Worm (Caenorhabditis elegans): ENCODE measurements around the gene srh-236.
A peak's percentile ranks its signal among the peaks of the same experiment; 100 is the strongest.

The srh-236 gene

DNA sequence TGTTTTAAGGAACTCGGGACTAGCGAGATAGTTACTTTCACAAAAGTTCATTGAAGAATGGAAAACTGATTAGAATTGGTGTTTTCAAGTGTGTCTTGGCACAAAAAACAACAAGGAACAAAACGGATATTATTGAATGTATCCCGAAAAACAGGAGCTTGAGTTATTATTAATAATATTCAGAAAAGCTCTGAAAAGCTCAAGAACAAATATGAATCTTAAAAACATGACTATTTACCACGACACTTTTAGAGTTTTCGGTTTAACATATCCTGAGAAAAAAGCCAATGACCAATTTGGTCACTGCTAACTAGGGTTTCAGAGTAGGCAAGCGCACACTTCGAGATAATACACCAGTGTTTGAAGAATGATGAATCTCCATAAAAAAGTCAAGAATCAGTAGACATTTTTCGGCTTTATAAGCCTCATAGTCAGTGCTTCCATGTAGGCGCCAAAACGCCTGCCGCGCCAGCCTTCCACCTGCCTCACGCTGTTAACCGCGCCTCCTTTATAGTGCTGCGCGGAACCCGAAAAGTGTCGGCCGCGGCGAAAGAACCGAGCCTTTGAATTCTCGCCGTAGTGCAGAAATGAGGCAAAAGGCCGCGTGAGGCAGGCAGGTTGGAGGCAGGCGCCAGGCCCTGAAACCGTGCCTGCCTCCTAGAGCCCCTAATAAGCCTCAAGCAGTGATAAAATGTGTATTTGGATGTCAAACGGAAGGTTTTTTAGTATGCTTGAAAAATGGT lies at the start of gene srh-236:
Gene srh-236 (minus strand): TSS at position 51 of the 743 bp plus-strand sequence.
- TF ChIP-seq sma-9 (GFP tag; optimal IDR thresholded peaks at IDR 0.05): no peak
- TF ChIP-seq sma-9 (tag; optimal IDR thresholded peaks at IDR 0.05): no peak
- TF ChIP-seq ZK546.5 (tag; optimal IDR thresholded peaks at IDR 0.05): no peak
- no peak for TF ChIP-seq lsy-2 (tag; optimal IDR thresholded peaks at IDR 0.05)
- no peak for TF ChIP-seq Y55F3AM.14 (GFP tag; optimal IDR thresholded peaks at IDR 0.05)
- TF ChIP-seq ceh-82 (tag; optimal IDR thresholded peaks at IDR 0.05): no peak
- TF ChIP-seq elt-3 (tag; optimal IDR thresholded peaks at IDR 0.05): no peak
- TF ChIP-seq ztf-11 (tag; optimal IDR thresholded peaks at IDR 0.05): no peak
- no peak for TF ChIP-seq ztf-1 (GFP tag; conservative IDR thresholded peaks at IDR 0.05)
- no peak for TF ChIP-seq zag-1 (tag; optimal IDR thresholded peaks at IDR 0.05)
- TF ChIP-seq unc-55 (GFP tag; optimal IDR thresholded peaks at IDR 0.05): no peak
- no peak for TF ChIP-seq nhr-129 (tag; optimal IDR thresholded peaks at IDR 0.05)
- no peak for TF ChIP-seq alr-1 (tag; optimal IDR thresholded peaks at IDR 0.05)
- TF ChIP-seq ztf-4 (tag; optimal IDR thresholded peaks at IDR 0.05): no peak
- TF ChIP-seq mbf-1 (tag; optimal IDR thresholded peaks at IDR 0.05): no peak
- TF ChIP-seq unc-39 (tag; optimal IDR thresholded peaks at IDR 0.05): no peak
- TF ChIP-seq peb-1 (tag; optimal IDR thresholded peaks at IDR 0.05): no peak
- no peak for TF ChIP-seq egl-27 (tag; optimal IDR thresholded peaks at IDR 0.05)
- no peak for TF ChIP-seq crh-2 (tag; optimal IDR thresholded peaks at IDR 0.05)

- no peak for TF ChIP-seq ztf-4 (tag; optimal IDR thresholded peaks at IDR 0.05)
- TF ChIP-seq nhr-10 (tag; optimal IDR thresholded peaks at IDR 0.05): no peak
These were observed 49.5 kb upstream of the srh-236 start for ce11 chrV:17261385-17261784.

DNA sequence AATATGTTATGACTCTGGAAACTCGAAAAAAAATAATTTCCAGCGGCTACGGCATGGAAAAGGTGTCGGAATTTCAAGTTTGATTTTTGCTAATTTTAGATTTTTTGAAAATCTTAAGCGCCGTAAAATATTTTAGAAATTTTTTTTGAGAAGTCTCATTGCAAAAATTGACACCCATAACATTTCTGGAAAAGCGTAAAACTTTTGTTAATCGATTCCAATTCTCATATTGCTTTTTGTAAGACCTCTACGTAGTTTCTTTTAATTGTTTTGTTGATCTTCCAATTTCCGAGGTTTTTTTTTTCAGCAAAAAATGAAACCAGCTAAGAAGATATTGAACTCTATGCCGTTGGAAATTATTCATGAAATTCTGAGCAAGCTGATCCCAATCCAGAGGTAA lies 47.0 kb upstream of the srh-236 start, which contains the start of gene fbxa-85:
Gene fbxa-85 (plus strand): TSS at position 301 of the 400 bp plus-strand sequence.
- TF ChIP-seq alr-1 (tag; optimal IDR thresholded peaks at IDR 0.05) (no peak), aly-2 (tag; optimal IDR thresholded peaks at IDR 0.05) (no peak), nhr-6 (tag; optimal IDR thresholded peaks at IDR 0.05) (no peak), nhr-237 (tag; optimal IDR thresholded peaks at IDR 0.05) (no peak), nhr-10 (tag; optimal IDR thresholded peaks at IDR 0.05) (no peak), fos-1 (tag; optimal IDR thresholded peaks at IDR 0.05) (no peak)

- peak; percentile 72 for TF ChIP-seq fos-1 (tag; optimal IDR thresholded peaks at IDR 0.05)
- no peak for TF ChIP-seq gmeb-1 (tag; optimal IDR thresholded peaks at IDR 0.05)
- peak; percentile 23 for TF ChIP-seq sma-9 (GFP tag; optimal IDR thresholded peaks at IDR 0.05)
- no peak for TF ChIP-seq sma-9 (tag; optimal IDR thresholded peaks at IDR 0.05)
These were observed 46.4 kb upstream of the srh-236 start for ce11 chrV:17258244-17258643.

ce11 chrV:17257637-17258036 lies 45.8 kb upstream of the srh-236 start:
- no peak for TF ChIP-seq ztf-11 (tag; optimal IDR thresholded peaks at IDR 0.05)
- no peak for TF ChIP-seq lsy-2 (tag; optimal IDR thresholded peaks at IDR 0.05)
- no peak for TF ChIP-seq F13H6.1 (tag; optimal IDR thresholded peaks at IDR 0.05)
- no peak for TF ChIP-seq nhr-129 (tag; optimal IDR thresholded peaks at IDR 0.05)
- no peak for TF ChIP-seq nhr-25 (tag; optimal IDR thresholded peaks at IDR 0.05)
- no peak for TF ChIP-seq R02D3.7 (tag; optimal IDR thresholded peaks at IDR 0.05)
- no peak for TF ChIP-seq egl-27 (tag; optimal IDR thresholded peaks at IDR 0.05)
- no peak for TF ChIP-seq ama-1 (optimal IDR thresholded peaks at IDR 0.05)
- no peak for TF ChIP-seq zag-1 (tag; optimal IDR thresholded peaks at IDR 0.05)
- no peak for TF ChIP-seq nhr-23 (tag; optimal IDR thresholded peaks at IDR 0.05)
- no peak for TF ChIP-seq alr-1 (tag; optimal IDR thresholded peaks at IDR 0.05)
- TF ChIP-seq elt-3 (tag; optimal IDR thresholded peaks at IDR 0.05): no peak
- TF ChIP-seq fos-1 (tag; optimal IDR thresholded peaks at IDR 0.05): no peak
- no peak for TF ChIP-seq nhr-21 (tag; optimal IDR thresholded peaks at IDR 0.05)
- no peak for TF ChIP-seq elt-1 (tag; optimal IDR thresholded peaks at IDR 0.05)
- no peak for TF ChIP-seq unc-39 (tag; optimal IDR thresholded peaks at IDR 0.05)
- TF ChIP-seq unc-55 (GFP tag; optimal IDR thresholded peaks at IDR 0.05): no peak
- no peak for TF ChIP-seq nhr-10 (tag; optimal IDR thresholded peaks at IDR 0.05)
- TF ChIP-seq unc-62 (GFP tag; optimal IDR thresholded peaks at IDR 0.05): no peak
- TF ChIP-seq mdl-1 (tag; optimal IDR thresholded peaks at IDR 0.05): no peak

All from whole organism, L2 larva.